Worm (Caenorhabditis elegans): ENCODE data around the gene irld-44.

irld-44 gene

ce11 chrV:1662270-1662669 is 11.1 kb downstream of the irld-44 start, which contains the start of gene irld-40:
Gene irld-40 (plus strand): TSS chrV:1662570.
- TF ChIP-seq lin-11 (tag; optimal IDR thresholded peaks at IDR 0.05) (no peak), nhr-12 (tag; optimal IDR thresholded peaks at IDR 0.05) (no peak), lsy-2 (tag; optimal IDR thresholded peaks at IDR 0.05) (no peak), elt-3 (tag; optimal IDR thresholded peaks at IDR 0.05) (no peak), lin-13 (GFP tag; optimal IDR thresholded peaks at IDR 0.05) (no peak), nhr-77 (tag; optimal IDR thresholded peaks at IDR 0.05) (no peak), elt-1 (tag; optimal IDR thresholded peaks at IDR 0.05) (no peak), lin-39 (tag; optimal IDR thresholded peaks at IDR 0.05) (no peak)

DNA sequence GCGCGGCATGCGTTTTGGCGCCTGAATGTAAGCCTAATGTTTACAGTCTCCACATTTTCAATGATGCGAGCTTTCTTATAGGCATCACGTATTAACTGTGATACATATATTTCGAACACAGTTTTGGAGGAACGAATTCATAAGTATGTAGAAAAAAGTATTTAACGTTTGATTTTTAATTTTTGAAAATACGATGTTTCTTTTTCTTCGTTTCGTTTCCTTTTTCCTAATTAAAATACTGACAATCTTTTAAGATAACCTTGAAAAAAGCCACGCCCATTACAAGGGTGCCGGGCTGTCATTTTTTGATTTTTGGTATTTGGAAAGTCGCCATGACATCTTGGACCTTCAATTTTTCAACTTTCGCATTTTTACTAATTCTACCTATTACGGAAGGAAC is 13.8 kb downstream of the irld-44 start, which contains the start of gene K04F1.9:
Gene K04F1.9 (plus strand): TSS at position 301 of the 400 bp plus-strand sequence.
- no peak for TF ChIP-seq dmd-4 (tag; optimal IDR thresholded peaks at IDR 0.05)
- TF ChIP-seq lin-39 (tag; optimal IDR thresholded peaks at IDR 0.05): no peak
- no peak for TF ChIP-seq C34F6.9 (tag; optimal IDR thresholded peaks at IDR 0.05)
- TF ChIP-seq nhr-11 (tag; optimal IDR thresholded peaks at IDR 0.05): no peak
- TF ChIP-seq ceh-16 (tag; optimal IDR thresholded peaks at IDR 0.05): no peak
- no peak for TF ChIP-seq peb-1 (tag; optimal IDR thresholded peaks at IDR 0.05)
- no peak for TF ChIP-seq ceh-82 (tag; optimal IDR thresholded peaks at IDR 0.05)
- no peak for TF ChIP-seq ztf-11 (tag; optimal IDR thresholded peaks at IDR 0.05)
- TF ChIP-seq sma-3 (GFP tag; optimal IDR thresholded peaks at IDR 0.05): no peak

ce11 chrV:1666904-1667303 is 15.8 kb downstream of the irld-44 start, which contains the start of gene K04F1.8:
Gene K04F1.8 (plus strand): TSS chrV:1667204.
- no peak for TF ChIP-seq alr-1 (tag; optimal IDR thresholded peaks at IDR 0.05)
- no peak for TF ChIP-seq unc-55 (GFP tag; optimal IDR thresholded peaks at IDR 0.05)
- no peak for TF ChIP-seq sem-4 (tag; optimal IDR thresholded peaks at IDR 0.05)
- TF ChIP-seq lin-13 (GFP tag; optimal IDR thresholded peaks at IDR 0.05): no peak
- TF ChIP-seq elt-3 (tag; optimal IDR thresholded peaks at IDR 0.05): no peak
- TF ChIP-seq dmd-4 (tag; optimal IDR thresholded peaks at IDR 0.05): no peak
- no peak for TF ChIP-seq peb-1 (tag; optimal IDR thresholded peaks at IDR 0.05)
- no peak for TF ChIP-seq nhr-23 (tag; optimal IDR thresholded peaks at IDR 0.05)
- TF ChIP-seq gmeb-1 (tag; optimal IDR thresholded peaks at IDR 0.05): no peak
- TF ChIP-seq lsy-2 (tag; optimal IDR thresholded peaks at IDR 0.05): no peak
- TF ChIP-seq nhr-25 (tag; optimal IDR thresholded peaks at IDR 0.05): no peak
- TF ChIP-seq nhr-10 (tag; optimal IDR thresholded peaks at IDR 0.05): no peak
- no peak for TF ChIP-seq lin-39 (tag; optimal IDR thresholded peaks at IDR 0.05)
- TF ChIP-seq crh-2 (tag; optimal IDR thresholded peaks at IDR 0.05): no peak

DNA sequence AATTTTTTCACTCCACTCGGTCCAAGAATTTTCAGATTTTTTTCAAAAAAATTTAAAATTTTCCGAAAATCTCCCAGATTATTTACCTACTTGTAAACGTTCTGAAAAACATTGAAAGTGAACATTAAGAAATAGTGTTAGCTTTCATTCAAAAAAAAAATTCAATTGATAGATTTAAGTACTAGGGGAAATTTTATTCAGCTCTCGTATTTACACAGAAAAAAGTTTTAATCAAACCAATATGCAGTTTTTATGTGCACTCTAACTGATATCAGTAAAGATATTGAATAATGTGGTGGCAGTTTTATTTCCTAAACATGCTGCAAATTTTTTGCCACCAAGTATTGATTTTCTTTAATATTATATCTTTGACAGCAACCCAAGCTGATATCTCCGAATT is 17.1 kb downstream of the irld-44 start, which contains the start of gene irld-42:
Gene irld-42 (plus strand): TSS at position 301 of the 400 bp plus-strand sequence.
- TF ChIP-seq lin-11 (tag; optimal IDR thresholded peaks at IDR 0.05) (no peak), ama-1 (optimal IDR thresholded peaks at IDR 0.05) (no peak), ztf-1 (GFP tag; conservative IDR thresholded peaks at IDR 0.05) (no peak), lin-13 (GFP tag; optimal IDR thresholded peaks at IDR 0.05) (no peak)

DNA sequence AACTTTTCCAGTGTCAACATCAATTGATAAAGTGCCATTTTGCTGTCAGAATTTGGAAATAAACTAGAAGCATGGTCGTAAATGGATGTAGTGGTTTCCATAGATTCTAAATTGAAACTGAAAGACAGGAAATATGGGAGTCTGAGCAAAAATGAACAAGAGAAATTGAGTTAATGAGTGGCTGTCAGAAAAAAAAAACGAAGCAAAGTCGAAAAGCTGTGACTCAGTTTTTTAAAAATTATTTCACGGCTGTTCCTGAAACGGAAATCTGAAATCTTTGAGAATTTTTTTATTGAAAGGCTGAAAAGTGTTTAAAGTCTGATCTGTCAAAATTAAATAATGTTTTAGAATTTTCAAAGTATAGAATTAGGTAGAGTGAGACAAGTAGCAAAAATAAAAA is 27.1 kb downstream of the irld-44 start, which contains the start of gene srw-98:
Gene srw-98 (minus strand): TSS at position 101 of the 400 bp plus-strand sequence.
- TF ChIP-seq sma-3 (GFP tag; optimal IDR thresholded peaks at IDR 0.05): no peak
- no peak for TF ChIP-seq lsy-2 (tag; optimal IDR thresholded peaks at IDR 0.05)

- TF ChIP-seq ZK546.5 (tag; optimal IDR thresholded peaks at IDR 0.05): no peak
- TF ChIP-seq mab-5 (tag; optimal IDR thresholded peaks at IDR 0.05): no peak
- TF ChIP-seq lin-13 (GFP tag; optimal IDR thresholded peaks at IDR 0.05): no peak
- no peak for TF ChIP-seq gmeb-1 (tag; optimal IDR thresholded peaks at IDR 0.05)
- no peak for TF ChIP-seq unc-55 (GFP tag; optimal IDR thresholded peaks at IDR 0.05)
- TF ChIP-seq lin-39 (tag; optimal IDR thresholded peaks at IDR 0.05): no peak
- TF ChIP-seq nhr-11 (tag; optimal IDR thresholded peaks at IDR 0.05): no peak
- no peak for TF ChIP-seq alr-1 (tag; optimal IDR thresholded peaks at IDR 0.05)
- no peak for TF ChIP-seq ztf-1 (GFP tag; conservative IDR thresholded peaks at IDR 0.05)
- no peak for TF ChIP-seq ceh-16 (tag; optimal IDR thresholded peaks at IDR 0.05)
- TF ChIP-seq lsy-2 (tag; optimal IDR thresholded peaks at IDR 0.05): no peak
Observed at ce11 chrV:1680770-1681169, 29.6 kb downstream of the irld-44 start, which contains the start of gene srw-91. Gene srw-91 (minus strand): TSS chrV:1680870.

DNA sequence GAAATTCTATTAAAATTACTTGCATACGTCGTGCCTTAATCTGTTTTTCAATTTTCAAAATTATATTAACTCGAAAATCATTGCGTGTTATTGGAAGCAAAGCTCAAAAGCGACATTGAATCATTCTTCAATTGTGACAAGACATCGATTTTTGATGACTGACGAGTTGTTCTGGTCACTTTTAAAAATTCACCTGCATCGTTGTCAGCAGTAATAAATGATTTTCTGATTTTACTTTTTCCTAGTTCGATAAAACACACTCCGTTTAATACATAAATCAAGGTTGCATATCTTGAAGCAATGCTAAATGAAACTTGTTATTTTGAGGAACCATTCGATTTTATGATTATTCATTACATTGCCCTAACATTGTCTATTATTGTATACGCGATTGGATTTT is 31.1 kb downstream of the irld-44 start, which contains the start of gene srh-3:
Gene srh-3 (plus strand): TSS at position 301 of the 400 bp plus-strand sequence.
- TF ChIP-seq sem-4 (tag; optimal IDR thresholded peaks at IDR 0.05) (no peak), unc-55 (GFP tag; optimal IDR thresholded peaks at IDR 0.05) (no peak), ztf-4 (tag; optimal IDR thresholded peaks at IDR 0.05) (no peak), unc-39 (tag; optimal IDR thresholded peaks at IDR 0.05) (no peak), ztf-11 (tag; optimal IDR thresholded peaks at IDR 0.05) (no peak), lin-11 (tag; optimal IDR thresholded peaks at IDR 0.05) (no peak), nhr-12 (tag; optimal IDR thresholded peaks at IDR 0.05) (no peak), R02D3.7 (tag; optimal IDR thresholded peaks at IDR 0.05) (no peak), mdl-1 (tag; optimal IDR thresholded peaks at IDR 0.05) (no peak), zag-1 (tag; optimal IDR thresholded peaks at IDR 0.05) (no peak), mbf-1 (tag; optimal IDR thresholded peaks at IDR 0.05) (no peak), nhr-237 (tag; optimal IDR thresholded peaks at IDR 0.05) (no peak), lin-13 (GFP tag; optimal IDR thresholded peaks at IDR 0.05) (no peak), dmd-4 (tag; optimal IDR thresholded peaks at IDR 0.05) (no peak), elt-1 (tag; optimal IDR thresholded peaks at IDR 0.05) (no peak), lin-39 (tag; optimal IDR thresholded peaks at IDR 0.05) (no peak), nhr-25 (tag; optimal IDR thresholded peaks at IDR 0.05) (no peak), mab-5 (tag; optimal IDR thresholded peaks at IDR 0.05) (no peak), nhr-77 (tag; optimal IDR thresholded peaks at IDR 0.05) (no peak)
